Fruit fly (Drosophila melanogaster) whole organism, embryonic: ENCODE data around the gene trr.

Experiments
- CG10209 ChIP-seq: fragments of 200-800 bp; sonication (Bioruptor generic); optimal IDR thresholded peaks from 3 replicates; lab custom pipeline; 2017; ENCODE audit warnings: missing biosample characterization, mild to moderate bottlenecking, missing genetic modification characterization, missing genetic modification reagents
- CG10431 ChIP-seq: fragments of 200-800 bp; sonication (Bioruptor generic); optimal IDR thresholded peaks from 3 replicates; lab custom pipeline; 2018; ENCODE audit warnings: missing biosample characterization, mild to moderate bottlenecking, missing genetic modification characterization
- CG11723 ChIP-seq: fragments of 200-800 bp; sonication (Bioruptor generic); optimal IDR thresholded peaks from 2 replicates; lab custom pipeline; 2017; ENCODE audit warnings: missing biosample characterization, mild to moderate bottlenecking, missing genetic modification characterization
- CG13424 ChIP-seq: fragments of 200-800 bp; sonication (Bioruptor generic); optimal IDR thresholded peaks from 2 replicates; lab custom pipeline; 2019; ENCODE audit warnings: missing biosample characterization, mild to moderate bottlenecking, missing genetic modification characterization, moderate library complexity
- CG14667 ChIP-seq: fragments of 200-800 bp; sonication (Bioruptor generic); IDR thresholded peaks from 2 replicates; pipeline ENCODE4 v1.3.6; 2022; ENCODE audit warnings: missing biosample characterization, missing genetic modification characterization
- CG15073 ChIP-seq: fragments of 200-800 bp; sonication (Bioruptor generic); optimal IDR thresholded peaks from 2 replicates; lab custom pipeline; 2016; ENCODE audit warnings: missing biosample characterization, missing genetic modification characterization
- CG1647 ChIP-seq: fragments of 200-800 bp; sonication (Bioruptor generic); optimal IDR thresholded peaks from 3 replicates; lab custom pipeline; 2016; ENCODE audit warnings: missing biosample characterization, missing genetic modification characterization
- CG17612 ChIP-seq: fragments of 200-800 bp; sonication (Bioruptor generic); IDR thresholded peaks from 2 replicates; pipeline ENCODE4 v1.3.6; 2022; ENCODE audit warnings: missing biosample characterization, missing genetic modification characterization
- CG17802 ChIP-seq: fragments of 200-800 bp; sonication (Bioruptor generic); optimal IDR thresholded peaks from 2 replicates; lab custom pipeline; 2018; ENCODE audit warnings: missing biosample characterization, mild to moderate bottlenecking, missing genetic modification characterization, moderate library complexity
- CG18476 ChIP-seq: fragments of 200-800 bp; sonication (Bioruptor generic); optimal IDR thresholded peaks from 2 replicates; lab custom pipeline; 2016; ENCODE audit warnings: missing biosample characterization, mild to moderate bottlenecking, missing genetic modification characterization
- CG32767 ChIP-seq: fragments of 200-800 bp; sonication (Bioruptor generic); IDR thresholded peaks from 2 replicates; pipeline ENCODE4 v1.3.6; 2022; ENCODE audit warnings: missing biosample characterization, missing genetic modification characterization
- CG3847 ChIP-seq: fragments of 200-800 bp; sonication (Bioruptor generic); IDR thresholded peaks from 2 replicates; pipeline ENCODE4 v1.3.6; 2022; ENCODE audit warnings: missing biosample characterization, missing genetic modification characterization
- CG6654 ChIP-seq: fragments of 200-800 bp; sonication (Bioruptor generic); optimal IDR thresholded peaks from 2 replicates; lab custom pipeline; 2017; ENCODE audit warnings: missing biosample characterization, mild to moderate bottlenecking, missing genetic modification characterization
- CG6689 ChIP-seq: fragments of 200-800 bp; sonication (Bioruptor generic); IDR thresholded peaks from 2 replicates; pipeline ENCODE4 v1.3.6; 2022; ENCODE audit warnings: missing biosample characterization, missing genetic modification characterization
- CG7357 ChIP-seq: fragments of 200-800 bp; sonication (Bioruptor generic); IDR thresholded peaks from 3 replicates; pipeline ENCODE4 v1.3.6; 2022; ENCODE audit warnings: missing biosample characterization, missing genetic modification characterization
- CG8388 ChIP-seq: fragments of 200-800 bp; sonication (Bioruptor generic); optimal IDR thresholded peaks from 2 replicates; lab custom pipeline; 2019; ENCODE audit warnings: missing biosample characterization, mild to moderate bottlenecking, missing genetic modification characterization, moderate library complexity
- CG9932 ChIP-seq: fragments of 200-800 bp; sonication (Bioruptor generic); IDR thresholded peaks from 2 replicates; pipeline ENCODE4 v1.3.6; 2022; ENCODE audit warnings: missing biosample characterization, missing genetic modification characterization
- Dek ChIP-seq: fragments of 200-800 bp; sonication (Bioruptor generic); optimal IDR thresholded peaks from 3 replicates; lab custom pipeline; 2019; ENCODE audit warnings: missing biosample characterization, mild to moderate bottlenecking, missing genetic modification characterization, moderate library complexity
- Dp ChIP-seq: fragments of 200-800 bp; sonication (Bioruptor generic); optimal IDR thresholded peaks from 2 replicates; lab custom pipeline; 2018; ENCODE audit warnings: missing biosample characterization, mild to moderate bottlenecking, missing genetic modification characterization, moderate library complexity
- HLH3B ChIP-seq: fragments of 200-800 bp; sonication (Bioruptor generic); IDR thresholded peaks from 2 replicates; pipeline ENCODE4 v1.3.6; 2022; ENCODE audit warnings: missing biosample characterization, missing genetic modification characterization
- Nf-YC ChIP-seq: fragments of 200-800 bp; optimal IDR thresholded peaks from 3 replicates; lab custom pipeline; 2019; ENCODE audit warnings: missing biosample characterization, mild to moderate bottlenecking, missing genetic modification characterization, moderate library complexity
- NfI ChIP-seq: fragments of 200-800 bp; sonication (Bioruptor generic); optimal IDR thresholded peaks from 3 replicates; lab custom pipeline; 2018; ENCODE audit warnings: missing biosample characterization, mild to moderate bottlenecking, missing genetic modification characterization, moderate library complexity
- Optix ChIP-seq: fragments of 200-800 bp; sonication (Bioruptor generic); IDR thresholded peaks from 3 replicates; pipeline ENCODE4 v1.3.6; 2022; ENCODE audit warnings: missing biosample characterization, missing genetic modification characterization
- Pdp1 ChIP-seq, 2 experiments: fragments of 200-800 bp; sonication (Bioruptor generic); optimal IDR thresholded peaks; 3 replicates each; lab custom pipeline; 2016; ENCODE audit warnings: missing biosample characterization in 2 of 2, missing genetic modification characterization in 2 of 2, mild to moderate bottlenecking in 1 of 2, moderate library complexity in 1 of 2
- Poxn ChIP-seq: fragments of 200-800 bp; sonication (Bioruptor generic); IDR thresholded peaks from 2 replicates; pipeline ENCODE4 v1.3.6; 2022; ENCODE audit warnings: missing biosample characterization, missing genetic modification characterization
- Rfx ChIP-seq: fragments of 200-800 bp; sonication (Bioruptor generic); IDR thresholded peaks from 2 replicates; pipeline ENCODE4 v1.3.6; 2022; ENCODE audit warnings: missing biosample characterization, missing genetic modification characterization
- Side ChIP-seq: fragments of 200-800 bp; sonication (Bioruptor generic); optimal IDR thresholded peaks from 2 replicates; lab custom pipeline; 2016; ENCODE audit warnings: missing biosample characterization, missing genetic modification characterization
- Sox102F ChIP-seq: fragments of 200-800 bp; sonication (Bioruptor generic); optimal IDR thresholded peaks from 2 replicates; lab custom pipeline; 2018; ENCODE audit warnings: missing biosample characterization, mild to moderate bottlenecking, missing genetic modification characterization, moderate library complexity
- Spps ChIP-seq: fragments of 200-800 bp; sonication (Bioruptor generic); optimal IDR thresholded peaks from 2 replicates; lab custom pipeline; 2018; ENCODE audit warnings: missing biosample characterization, mild to moderate bottlenecking, missing genetic modification characterization
- ase ChIP-seq: fragments of 200-800 bp; sonication (Bioruptor generic); IDR thresholded peaks from 3 replicates; pipeline ENCODE4 v1.3.6; 2022; ENCODE audit warnings: missing biosample characterization, missing genetic modification characterization
- ato ChIP-seq: fragments of 200-800 bp; sonication (Bioruptor generic); IDR thresholded peaks from 2 replicates; pipeline ENCODE4 v1.3.6; 2022; ENCODE audit warnings: missing biosample characterization, missing genetic modification characterization; ENCODE audit not compliant: partially characterized antibody
- bab2 ChIP-seq: fragments of 200-800 bp; sonication (Bioruptor generic); optimal IDR thresholded peaks from 2 replicates; lab custom pipeline; 2016; ENCODE audit warnings: missing biosample characterization, missing genetic modification characterization
- bcd ChIP-seq: fragments of 200-800 bp; sonication (Bioruptor generic); optimal IDR thresholded peaks from 2 replicates; lab custom pipeline; 2017; ENCODE audit warnings: missing biosample characterization, mild to moderate bottlenecking, missing genetic modification characterization
- br ChIP-seq: fragments of >200 bp; optimal IDR thresholded peaks from 2 replicates; lab custom pipeline; 2017
- cas ChIP-seq: fragments of 200-800 bp; sonication (Bioruptor generic); IDR thresholded peaks from 2 replicates; pipeline ENCODE4 v1.3.6; 2022; ENCODE audit warnings: missing biosample characterization, missing genetic modification characterization
- caup ChIP-seq: fragments of 200-800 bp; sonication (Bioruptor generic); optimal IDR thresholded peaks from 3 replicates; lab custom pipeline; 2017; ENCODE audit warnings: missing biosample characterization, mild to moderate bottlenecking, missing genetic modification characterization, moderate library complexity; ENCODE audit not compliant: severe bottlenecking
- chif ChIP-seq, 2 experiments: fragments of 200-800 bp; sonication (Bioruptor generic); optimal IDR thresholded peaks; 3 replicates each; lab custom pipeline; 2016; ENCODE audit warnings: missing biosample characterization in 2 of 2, missing genetic modification characterization in 2 of 2
- dmrt99B ChIP-seq: fragments of 200-800 bp; sonication (Bioruptor generic); optimal IDR thresholded peaks from 2 replicates; lab custom pipeline; 2018; ENCODE audit warnings: missing biosample characterization, mild to moderate bottlenecking, missing genetic modification characterization, moderate library complexity
- eve ChIP-seq, 2 experiments: fragments of >200 bp; optimal IDR thresholded peaks; 2 replicates each; lab custom pipeline; 2017; ENCODE audit warnings: missing biosample characterization in 2 of 2, missing genetic modification characterization in 2 of 2
- ftz-f1 ChIP-seq: fragments of 200-800 bp; sonication (Bioruptor generic); optimal IDR thresholded peaks from 2 replicates; lab custom pipeline; 2016; ENCODE audit warnings: missing biosample characterization, missing genetic modification characterization
- gcm ChIP-seq: fragments of 200-800 bp; sonication (Bioruptor generic); optimal IDR thresholded peaks from 2 replicates; lab custom pipeline; 2019; ENCODE audit warnings: missing biosample characterization, mild to moderate bottlenecking, missing genetic modification characterization, moderate library complexity
- h ChIP-seq: fragments of >200 bp; optimal IDR thresholded peaks from 2 replicates; lab custom pipeline; 2017
- hbn ChIP-seq: fragments of 200-800 bp; sonication (Bioruptor generic); IDR thresholded peaks from 2 replicates; pipeline ENCODE4 v1.3.6; 2022; ENCODE audit warnings: missing biosample characterization, missing genetic modification characterization; ENCODE audit not compliant: partially characterized antibody
- hkb ChIP-seq, 2 experiments: fragments of 200-800 bp in 1 of 2; fragments of >200 bp in 1 of 2; sonication (Bioruptor generic) in 1 of 2; IDR thresholded peaks in 1 of 2; optimal IDR thresholded peaks in 1 of 2; 2 replicates each; pipeline versions ENCODE4 v1.3.6 to Lab custom; 2017 to 2022; ENCODE audit warnings: missing biosample characterization in 1 of 2, missing genetic modification characterization in 1 of 2
- lbe ChIP-seq: fragments of 200-800 bp; sonication (Bioruptor generic); optimal IDR thresholded peaks from 2 replicates; lab custom pipeline; 2016; ENCODE audit warnings: missing biosample characterization, mild to moderate bottlenecking, missing genetic modification characterization
- sc ChIP-seq, 3 experiments: fragments of >200 bp in 2 of 3; fragments of 200-800 bp in 1 of 3; sonication (Bioruptor generic) in 1 of 3; optimal IDR thresholded peaks; 2 replicates in 2 of 3; 3 replicates in 1 of 3; lab custom pipeline; 2017; ENCODE audit warnings: mild to moderate bottlenecking in 1 of 3, missing biosample characterization in 1 of 3, missing genetic modification characterization in 1 of 3, missing genetic modification reagents in 1 of 3
- sd ChIP-seq: fragments of 200-800 bp; sonication (Bioruptor generic); optimal IDR thresholded peaks from 3 replicates; lab custom pipeline; 2018; ENCODE audit warnings: missing biosample characterization, mild to moderate bottlenecking, missing genetic modification characterization, moderate library complexity
- slbo ChIP-seq: fragments of 200-800 bp; sonication (Bioruptor generic); IDR thresholded peaks from 2 replicates; pipeline ENCODE4 v1.3.6; 2022; ENCODE audit warnings: missing biosample characterization, missing genetic modification characterization
- zfh1 ChIP-seq: fragments of 200-800 bp; sonication (Bioruptor generic); IDR thresholded peaks from 3 replicates; pipeline ENCODE4 v1.3.6; 2022; ENCODE audit warnings: missing biosample characterization, missing genetic modification characterization

The trr gene

dm6 chrX:1879606-1880110 lies 10.1 kb downstream of the trr start, which contains the start of gene CG14818 (continued):
- TF ChIP-seq CG6654 (GFP tag; lab: Kevin White, UChicago) = peak; percentile 17
- TF ChIP-seq CG3847 (GFP tag; lab: Robert Waterston, UW) = peak; percentile 58
- no peak for TF ChIP-seq br (lab: Kevin White, UChicago)
- peak; percentile 72 for TF ChIP-seq caup (GFP tag; lab: Kevin White, UChicago)
- TF ChIP-seq CG7357 (GFP tag; lab: Robert Waterston, UW) = peak; percentile 64; the same call in 2 of the 3 replicates
- no peak for TF ChIP-seq h (lab: Kevin White, UChicago)
- peak; percentile 90 for TF ChIP-seq Nf-YC
- TF ChIP-seq ftz-f1 (GFP tag; lab: Kevin White, UChicago) = no peak
- TF ChIP-seq NfI (GFP tag; lab: Kevin White, UChicago) = peak; percentile 53
- no peak for TF ChIP-seq dmrt99B (tag; lab: Kevin White, UChicago)
- 0 out of 3 replicates have a peak, but pooled peaks have one; percentile 25 for TF ChIP-seq ase (GFP tag; lab: Robert Waterston, UW)
- TF ChIP-seq Side (GFP tag; lab: Kevin White, UChicago) = peak; percentile 63
- TF ChIP-seq Poxn (GFP tag; lab: Robert Waterston, UW) = no peak
- peak; percentile 82 for TF ChIP-seq Rfx (GFP tag; lab: Robert Waterston, UW)
- TF ChIP-seq CG11723 = no peak
- TF ChIP-seq Pdp1 (GFP tag; optimal IDR thresholded peaks at IDR 0.05; lab: Kevin White, UChicago) = peak; percentile 36 to 63
- no peak for TF ChIP-seq Sox102F
- peak; percentile 66 for TF ChIP-seq HLH3B (GFP tag; lab: Robert Waterston, UW)
- TF ChIP-seq CG17612 = 0 out of 2 replicates have a peak, but pooled peaks have one; percentile 17
- TF ChIP-seq ato (GFP tag; lab: Robert Waterston, UW) = peak; percentile 46; the same call in 1 of the 2 replicates
- no peak for TF ChIP-seq Spps (tag; lab: Kevin White, UChicago)
- TF ChIP-seq Dp = no peak
- TF ChIP-seq CG10431 (GFP tag; lab: Kevin White, UChicago) = no peak
- TF ChIP-seq Optix (GFP tag; lab: Robert Waterston, UW) = peak; percentile 54; the same call in 2 of the 3 replicates
- TF ChIP-seq CG9932 (GFP tag; lab: Robert Waterston, UW) = peak; percentile 78
- peak; percentile 23 for TF ChIP-seq CG17802 (tag; lab: Kevin White, UChicago)
- TF ChIP-seq hkb (optimal IDR thresholded peaks at IDR 0.05; lab: Kevin White, UChicago) = no peak
- TF ChIP-seq hkb (GFP tag; IDR thresholded peaks at IDR 0.05; lab: Robert Waterston, UW) = no peak
- peak; percentile 29 for TF ChIP-seq Dek (tag; lab: Kevin White, UChicago)
- TF ChIP-seq CG6689 (GFP tag; lab: Robert Waterston, UW) = peak; percentile 56
- peak; percentile 90 for TF ChIP-seq hbn (GFP tag; lab: Robert Waterston, UW)
- no peak for TF ChIP-seq sd
- TF ChIP-seq CG15073 = no peak
- peak; percentile 30 to 56 for TF ChIP-seq chif (GFP tag; optimal IDR thresholded peaks at IDR 0.05; lab: Kevin White, UChicago)
- TF ChIP-seq bab2 (GFP tag; lab: Kevin White, UChicago) = peak; percentile 44
- peak; percentile 51; the same call in 1 of the 2 replicates for TF ChIP-seq cas (GFP tag; lab: Robert Waterston, UW)
- TF ChIP-seq sc (optimal IDR thresholded peaks at IDR 0.05; lab: Kevin White, UChicago) = no peak
- no peak for TF ChIP-seq sc (GFP tag; optimal IDR thresholded peaks at IDR 0.05; lab: Kevin White, UChicago)
- TF ChIP-seq CG14667 = 0 out of 2 replicates have a peak, but pooled peaks have one; percentile 15
- TF ChIP-seq CG18476 = no peak
- TF ChIP-seq CG1647 = peak; percentile 52
- peak; percentile 54 for TF ChIP-seq lbe (GFP tag; lab: Kevin White, UChicago)
- peak; percentile 56 for TF ChIP-seq CG10209
- TF ChIP-seq slbo (GFP tag; lab: Robert Waterston, UW) = peak; percentile 77
- TF ChIP-seq gcm (GFP tag; lab: Kevin White, UChicago) = peak; percentile 23
- peak; percentile 77; the same call in 2 of the 3 replicates for TF ChIP-seq zfh1
- peak in 1 of 2 experiments; percentile 13 for TF ChIP-seq eve (GFP tag; optimal IDR thresholded peaks at IDR 0.05; lab: Kevin White, UChicago)
- peak; percentile 32 for TF ChIP-seq CG8388 (GFP tag; lab: Kevin White, UChicago)
- peak; percentile 69 for TF ChIP-seq CG13424 (tag; lab: Kevin White, UChicago)
- TF ChIP-seq bcd (GFP tag; lab: Kevin White, UChicago) = peak; percentile 48
- TF ChIP-seq CG32767 (GFP tag; lab: Robert Waterston, UW) = no peak
